Worm (Caenorhabditis elegans) whole organism, late embryonic: ENCODE measurements around the gene K04F1.9.
A peak's percentile ranks its signal among the peaks of the same experiment; 100 is the strongest.

Experiments used
- F13H6.1 ChIP-seq: sonication (generic microtip); optimal IDR thresholded peaks from 2 replicates; lab custom pipeline; 2016; ENCODE audit warnings: missing genetic modification characterization, missing compliant biosample characterization
- T23F11.4 ChIP-seq: fragments of 200-800 bp; sonication (Bioruptor generic); optimal IDR thresholded peaks from 2 replicates; lab custom pipeline; 2018; ENCODE audit warnings: mild to moderate bottlenecking, missing genetic modification characterization, missing compliant biosample characterization
- ahr-1 ChIP-seq: sonication (generic microtip); optimal IDR thresholded peaks from 2 replicates; lab custom pipeline; 2016; ENCODE audit warnings: missing genetic modification characterization, missing compliant biosample characterization
- ceh-18 ChIP-seq: sonication (generic microtip); optimal IDR thresholded peaks from 2 replicates; lab custom pipeline; 2016; ENCODE audit warnings: missing genetic modification characterization, missing compliant biosample characterization
- ceh-22 ChIP-seq: sonication (generic microtip); optimal IDR thresholded peaks from 2 replicates; lab custom pipeline; 2017; ENCODE audit warnings: missing biosample characterization, missing genetic modification characterization
- ceh-34 ChIP-seq: sonication (generic microtip); optimal IDR thresholded peaks from 2 replicates; lab custom pipeline; 2016; ENCODE audit warnings: mild to moderate bottlenecking, missing genetic modification characterization, missing compliant biosample characterization
- dve-1 ChIP-seq: sonication (generic microtip); optimal IDR thresholded peaks from 2 replicates; lab custom pipeline; 2017; ENCODE audit warnings: antibody characterized with exemption, mild to moderate bottlenecking, missing genetic modification characterization, missing compliant biosample characterization
- ets-4 ChIP-seq: sonication (generic microtip); optimal IDR thresholded peaks from 2 replicates; lab custom pipeline; 2016; ENCODE audit warnings: missing genetic modification characterization, missing compliant biosample characterization
- eyg-1 ChIP-seq: sonication (generic microtip); optimal IDR thresholded peaks from 2 replicates; lab custom pipeline; 2016; ENCODE audit warnings: missing genotype, missing genetic modification characterization, missing compliant biosample characterization
- fax-1 ChIP-seq: sonication (generic microtip); optimal IDR thresholded peaks from 2 replicates; lab custom pipeline; 2016; ENCODE audit warnings: missing genotype, missing genetic modification characterization, missing compliant biosample characterization
- fkh-10 ChIP-seq: fragments of 150-350 bp; optimal IDR thresholded peaks from 2 replicates; lab custom pipeline; 2014; ENCODE audit warnings: missing biosample characterization, missing genetic modification reagents, missing genetic modification characterization
- fkh-6 ChIP-seq: sonication (generic microtip); optimal IDR thresholded peaks from 2 replicates; lab custom pipeline; 2016; ENCODE audit warnings: missing genetic modification characterization, missing compliant biosample characterization
- gmeb-2 ChIP-seq: sonication (generic microtip); optimal IDR thresholded peaks from 2 replicates; lab custom pipeline; 2016; ENCODE audit warnings: missing genetic modification characterization, inconsistent platforms, missing compliant biosample characterization
- hlh-15 ChIP-seq: sonication (generic microtip); optimal IDR thresholded peaks from 2 replicates; lab custom pipeline; 2016; ENCODE audit warnings: missing genetic modification characterization, missing compliant biosample characterization
- hlh-30 ChIP-seq: sonication (generic microtip); optimal IDR thresholded peaks from 2 replicates; lab custom pipeline; 2017; ENCODE audit warnings: antibody characterized with exemption, missing genetic modification characterization, missing compliant biosample characterization; ENCODE audit not compliant: insufficient read depth
- hlh-6 ChIP-seq: sonication (generic microtip); optimal IDR thresholded peaks from 2 replicates; lab custom pipeline; 2016; ENCODE audit warnings: missing genotype, missing genetic modification characterization, missing compliant biosample characterization
- lim-6 ChIP-seq: sonication (generic microtip); optimal IDR thresholded peaks from 2 replicates; lab custom pipeline; 2016; ENCODE audit warnings: missing genetic modification characterization, missing compliant biosample characterization
- lin-11 ChIP-seq: fragments of 200-800 bp; sonication (Bioruptor generic); optimal IDR thresholded peaks from 2 replicates; lab custom pipeline; 2018; ENCODE audit warnings: mild to moderate bottlenecking, missing genetic modification characterization, missing compliant biosample characterization
- mec-3 ChIP-seq: sonication (generic microtip); optimal IDR thresholded peaks from 2 replicates; lab custom pipeline; 2016; ENCODE audit warnings: borderline replicate concordance, missing genetic modification characterization, missing compliant biosample characterization
- nfya-1 ChIP-seq: sonication (generic microtip); optimal IDR thresholded peaks from 2 replicates; lab custom pipeline; 2017; ENCODE audit warnings: missing genetic modification characterization, mild to moderate bottlenecking, missing compliant biosample characterization, antibody characterized with exemption, moderate library complexity
- nhr-11 ChIP-seq: fragments of 150-350 bp; optimal IDR thresholded peaks from 2 replicates; lab custom pipeline; 2014; ENCODE audit warnings: missing biosample characterization, missing genetic modification characterization
- nhr-232 ChIP-seq: sonication (generic microtip); optimal IDR thresholded peaks from 2 replicates; lab custom pipeline; 2016; ENCODE audit warnings: missing genetic modification characterization, missing compliant biosample characterization
- odd-2 ChIP-seq: sonication (generic microtip); optimal IDR thresholded peaks from 2 replicates; lab custom pipeline; 2017; ENCODE audit warnings: antibody characterized with exemption, mild to moderate bottlenecking, missing genetic modification characterization, missing compliant biosample characterization
- pha-2 ChIP-seq: sonication (generic microtip); optimal IDR thresholded peaks from 2 replicates; lab custom pipeline; 2017; ENCODE audit warnings: mild to moderate bottlenecking, missing genetic modification characterization, missing compliant biosample characterization
- pha-4 ChIP-seq: fragments of 150-350 bp; optimal IDR thresholded peaks from 2 replicates; lab custom pipeline; 2018; ENCODE audit warnings: missing biosample characterization, missing genetic modification reagents, missing genetic modification characterization
- ref-2 ChIP-seq: sonication (generic microtip); optimal IDR thresholded peaks from 2 replicates; lab custom pipeline; 2016; ENCODE audit warnings: missing genetic modification characterization, missing compliant biosample characterization
- sox-4 ChIP-seq: sonication (generic microtip); optimal IDR thresholded peaks from 2 replicates; lab custom pipeline; 2017; ENCODE audit warnings: mild to moderate bottlenecking, missing genetic modification characterization, inconsistent platforms, missing compliant biosample characterization
- syd-9 ChIP-seq: sonication (generic microtip); optimal IDR thresholded peaks from 2 replicates; lab custom pipeline; 2016; ENCODE audit warnings: mild to moderate bottlenecking, missing genetic modification characterization, moderate library complexity, missing compliant biosample characterization
- tbx-2 ChIP-seq: sonication (generic microtip); optimal IDR thresholded peaks from 2 replicates; lab custom pipeline; 2016; ENCODE audit warnings: missing genetic modification characterization, missing compliant biosample characterization
- unc-3 ChIP-seq, 2 experiments: fragments of 200-800 bp in 1 of 2; sonication (Bioruptor generic) in 1 of 2; sonication (generic microtip) in 1 of 2; conservative IDR thresholded peaks in 1 of 2; optimal IDR thresholded peaks in 1 of 2; 2 replicates each; pipeline versions ENCODE4 v1.3.6 to Lab custom; 2016 to 2022; ENCODE audit warnings: missing compliant biosample characterization in 2 of 2, missing genetic modification characterization in 2 of 2, missing genetic modification reagents in 1 of 2
- unc-55 ChIP-seq: sonication (generic microtip); optimal IDR thresholded peaks from 2 replicates; lab custom pipeline; 2017; ENCODE audit warnings: missing biosample characterization, missing genetic modification reagents, missing genetic modification characterization
- unc-86 ChIP-seq: sonication (generic microtip); optimal IDR thresholded peaks from 2 replicates; lab custom pipeline; 2016; ENCODE audit warnings: missing genetic modification characterization, missing compliant biosample characterization

Gene K04F1.9

ce11 chrV:1626720-1627119, 38.3 kb upstream of the K04F1.9 start, which contains the start of gene nhr-237:
Gene nhr-237 (minus strand): TSS chrV:1626820.
- TF ChIP-seq ahr-1 (tag; lab: Kevin White, UChicago) (no peak), ceh-18 (no peak), unc-3 (GFP tag; conservative IDR thresholded peaks at IDR 0.05; lab: Robert Waterston, UW) (no peak), unc-3 (tag; optimal IDR thresholded peaks at IDR 0.05; lab: Kevin White, UChicago) (no peak), syd-9 (no peak), nhr-232 (tag; lab: Kevin White, UChicago) (no peak), lim-6 (tag; lab: Kevin White, UChicago) (no peak)

- peak; percentile 10 for TF ChIP-seq tbx-2 (tag; lab: Kevin White, UChicago)
- peak; percentile 38 for TF ChIP-seq dve-1 (tag; lab: Kevin White, UChicago)
- TF ChIP-seq ceh-18: peak; percentile 0
- peak; percentile 25 for TF ChIP-seq nfya-1
- no peak for TF ChIP-seq ceh-34
- peak; percentile 62 for TF ChIP-seq F13H6.1 (tag; lab: Kevin White, UChicago)
Observed at ce11 chrV:1627269-1627668, 37.8 kb upstream of the K04F1.9 start.

ce11 chrV:1629329-1629728, 35.7 kb upstream of the K04F1.9 start, which contains the start of gene nhr-238:
Gene nhr-238 (minus strand): TSS chrV:1629432.
- TF ChIP-seq fkh-10 (GFP tag; lab: Kevin White, UChicago) (no peak), ets-4 (tag; lab: Kevin White, UChicago) (no peak), pha-2 (tag; lab: Kevin White, UChicago) (no peak), hlh-6 (tag; lab: Kevin White, UChicago) (no peak)

- no peak for TF ChIP-seq syd-9
- TF ChIP-seq hlh-15: no peak
- TF ChIP-seq unc-55 (GFP tag; lab: Kevin White, UChicago): no peak
- TF ChIP-seq sox-4 (tag; lab: Kevin White, UChicago): no peak
- TF ChIP-seq mec-3 (tag; lab: Kevin White, UChicago): no peak
- no peak for TF ChIP-seq fkh-6 (tag; lab: Kevin White, UChicago)
- TF ChIP-seq dve-1 (tag; lab: Kevin White, UChicago): no peak
- no peak for TF ChIP-seq lim-6 (tag; lab: Kevin White, UChicago)
- TF ChIP-seq pha-4 (tag; lab: Kevin White, UChicago): no peak
- no peak for TF ChIP-seq fax-1
- TF ChIP-seq hlh-30 (tag; lab: Kevin White, UChicago): no peak
- no peak for TF ChIP-seq odd-2 (tag; lab: Kevin White, UChicago)
- no peak for TF ChIP-seq gmeb-2 (tag; lab: Kevin White, UChicago)
Observed at ce11 chrV:1631148-1631547, 33.9 kb upstream of the K04F1.9 start, which contains the start of gene Y46H3D.8. Gene Y46H3D.8 (minus strand): TSS chrV:1631248.

ce11 chrV:1631717-1632116, 33.3 kb upstream of the K04F1.9 start, which contains the start of gene irld-17:
Gene irld-17 (plus strand): TSS chrV:1632017.
- TF ChIP-seq nhr-11 (no peak), fkh-6 (tag; lab: Kevin White, UChicago) (no peak), eyg-1 (tag; lab: Kevin White, UChicago) (no peak), T23F11.4 (GFP tag; lab: Kevin White, UChicago) (no peak), tbx-2 (tag; lab: Kevin White, UChicago) (no peak), pha-2 (tag; lab: Kevin White, UChicago) (no peak), ceh-22 (no peak), unc-86 (tag; lab: Kevin White, UChicago) (no peak), ref-2 (tag; lab: Kevin White, UChicago) (no peak), F13H6.1 (tag; lab: Kevin White, UChicago) (no peak), lin-11 (tag; lab: Kevin White, UChicago) (no peak)
